Worm (Caenorhabditis elegans) whole organism, midembryonic: Measurements from ENCODE around the gene F02D8.4.

Experiments
- T22C8.4 ChIP-seq: fragments of 200-800 bp; sonication (Bioruptor generic); IDR thresholded peaks from 2 replicates; pipeline ENCODE4 v1.3.6; 2022; ENCODE audit warnings: missing genetic modification characterization, missing compliant biosample characterization
- cog-1 ChIP-seq: sonication (generic microtip); optimal IDR thresholded peaks from 2 replicates; lab custom pipeline; 2016; ENCODE audit warnings: missing genetic modification characterization, missing compliant biosample characterization
- flt-1 ChIP-seq: fragments of 200-800 bp; sonication (Bioruptor generic); IDR thresholded peaks from 2 replicates; pipeline ENCODE4 v1.3.6; 2022; ENCODE audit warnings: missing genetic modification characterization, missing compliant biosample characterization
- klf-2 ChIP-seq: fragments of 200-800 bp; sonication (Bioruptor generic); conservative IDR thresholded peaks from 2 replicates; pipeline ENCODE4 v1.3.6; 2022; ENCODE audit warnings: missing genetic modification reagents, missing genetic modification characterization, missing compliant biosample characterization
- ref-1 ChIP-seq: fragments of 200-800 bp; sonication (Bioruptor generic); conservative IDR thresholded peaks from 2 replicates; pipeline ENCODE4 v1.3.6; 2022; ENCODE audit warnings: missing genetic modification reagents, missing genetic modification characterization, missing compliant biosample characterization
- tab-1 ChIP-seq: fragments of 200-800 bp; sonication (Bioruptor generic); IDR thresholded peaks from 2 replicates; pipeline ENCODE4 v1.3.6; 2022; ENCODE audit warnings: missing genetic modification characterization, missing compliant biosample characterization
- ztf-29 ChIP-seq: fragments of 200-800 bp; sonication (Bioruptor generic); IDR thresholded peaks from 2 replicates; pipeline ENCODE4 v1.3.6; 2022; ENCODE audit warnings: missing genetic modification reagents, missing genetic modification characterization, missing compliant biosample characterization

DNA sequence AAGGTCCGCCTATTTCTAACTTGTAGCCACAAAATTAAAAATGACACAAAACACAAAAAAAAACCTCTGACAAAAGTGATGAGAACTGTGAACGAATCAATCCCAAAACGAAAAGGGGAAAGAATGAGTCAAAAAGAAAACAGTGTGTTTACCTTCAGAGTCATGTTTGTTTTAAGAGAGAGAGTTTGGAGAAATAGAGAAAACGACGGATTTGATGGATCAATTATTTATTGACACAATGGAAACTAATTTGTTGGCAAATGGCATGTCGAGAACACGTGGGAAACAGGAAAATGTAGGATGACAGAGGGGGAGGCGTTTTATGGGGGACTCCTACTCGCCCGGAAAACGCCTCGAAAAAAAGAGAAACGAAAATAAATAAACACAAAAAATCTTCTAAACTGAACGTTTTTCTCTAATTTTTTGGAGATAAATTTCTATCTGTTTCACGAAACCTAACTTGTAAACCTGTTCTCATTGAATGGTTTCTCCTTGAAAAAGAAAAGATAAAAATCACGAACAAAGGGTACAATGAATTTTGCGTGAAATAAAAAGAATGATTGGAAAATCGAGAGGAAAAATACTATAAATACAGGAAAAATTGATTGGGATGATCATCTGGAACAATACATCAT lies 32.2 kb downstream of the F02D8.4 start:
- TF ChIP-seq T22C8.4 (GFP tag; lab: Robert Waterston, UW) (no peak), tab-1 (GFP tag; lab: Robert Waterston, UW) (no peak), ztf-29 (GFP tag; lab: Robert Waterston, UW) (no peak), flt-1 (GFP tag; lab: Robert Waterston, UW) (no peak), cog-1 (tag; lab: Kevin White, UChicago) (no peak), ref-1 (GFP tag; lab: Robert Waterston, UW) (no peak), klf-2 (no peak)
